Worm (Caenorhabditis elegans): Measurements from ENCODE around the gene orc-2.
"Not testable (repeated sequence)": the region's sequence is repeated elsewhere in the genome, so short reads cannot be mapped to it uniquely, and the experiment has no call there.

DNA sequence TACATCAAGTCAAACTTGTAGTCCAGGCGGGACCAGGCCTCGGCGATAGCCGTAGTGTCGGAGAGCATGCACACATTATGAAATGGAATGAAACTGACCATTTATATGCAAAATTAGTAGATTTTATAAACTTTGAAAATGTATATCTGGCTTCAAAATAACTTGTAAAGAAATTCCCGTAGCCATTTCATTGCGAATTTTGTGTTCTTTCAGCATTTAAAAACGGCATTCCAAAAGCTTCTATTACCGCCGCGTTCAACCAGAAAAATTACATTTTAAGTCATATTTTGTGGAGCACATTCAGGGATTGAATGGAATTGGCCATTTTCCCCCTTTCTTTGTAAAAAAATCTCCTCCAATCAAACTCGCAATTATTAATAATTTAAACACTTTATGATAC, 49.1 kb downstream of the orc-2 start, which contains the start of gene Y19D2B.1:
- TF ChIP-seq ama-1 (optimal IDR thresholded peaks at IDR 0.05); nhr-77 (tag; optimal IDR thresholded peaks at IDR 0.05); snpc-4 (tag; optimal IDR thresholded peaks at IDR 0.05); skn-1 (tag; optimal IDR thresholded peaks at IDR 0.05): not testable (repeated sequence)
